Worm (Caenorhabditis elegans): ENCODE measurements around the gene C05A2.4.

C05A2.4 gene

ce11 chrV:10679990-10680602 lies 15.2 kb upstream of the C05A2.4 start:
- no peak for TF ChIP-seq unc-62 (GFP tag; optimal IDR thresholded peaks at IDR 0.05)

ce11 chrV:10681117-10681959 lies 13.9 kb upstream of the C05A2.4 start:
- TF ChIP-seq unc-62 (GFP tag; optimal IDR thresholded peaks at IDR 0.05), result no peak

DNA sequence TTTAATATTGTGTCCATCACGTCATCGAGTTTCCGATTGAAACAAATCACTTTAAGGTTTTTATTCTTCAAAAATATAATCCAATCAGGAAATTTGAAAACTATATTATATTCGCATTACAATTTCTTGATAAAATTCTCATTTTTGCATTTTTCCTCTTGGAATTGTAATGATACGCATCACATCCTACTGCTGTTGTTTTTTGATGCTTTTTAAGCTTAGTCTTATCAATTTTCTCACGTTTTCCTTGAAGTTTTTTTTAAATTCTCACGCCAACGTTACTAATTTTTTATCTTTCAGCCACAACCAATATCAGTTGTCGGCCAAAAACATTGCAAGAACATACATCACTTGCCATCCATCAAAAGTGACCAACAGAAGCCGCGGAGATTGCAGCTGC lies 13.2 kb upstream of the C05A2.4 start, which contains the start of gene gsp-1:
gsp-1 (plus strand) TSS at position 301 of the 400 bp plus-strand sequence.
- no peak for TF ChIP-seq unc-62 (GFP tag; optimal IDR thresholded peaks at IDR 0.05)

ce11 chrV:10683458-10683857 lies 11.8 kb upstream of the C05A2.4 start:
- no peak for TF ChIP-seq unc-62 (GFP tag; optimal IDR thresholded peaks at IDR 0.05)

DNA sequence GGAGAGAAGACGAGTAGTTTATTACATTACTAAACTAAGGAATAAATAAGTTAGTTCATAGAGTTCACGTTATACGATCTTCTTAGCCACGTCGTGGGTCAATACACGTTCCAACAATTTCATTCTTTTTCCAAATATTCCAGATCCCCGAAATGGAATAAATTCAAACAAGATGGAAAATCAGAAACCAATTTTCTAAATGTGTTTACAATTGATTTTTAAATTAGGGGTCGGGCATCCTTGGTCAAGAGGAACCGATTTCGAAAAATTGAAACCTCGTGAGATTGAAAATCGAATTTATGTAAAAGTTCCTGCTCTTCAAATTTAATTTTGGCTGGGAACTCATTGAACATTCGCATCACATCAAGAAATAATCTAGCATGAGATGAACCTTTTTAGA lies 10.5 kb upstream of the C05A2.4 start:
- TF ChIP-seq unc-62 (GFP tag; optimal IDR thresholded peaks at IDR 0.05), result no peak

DNA sequence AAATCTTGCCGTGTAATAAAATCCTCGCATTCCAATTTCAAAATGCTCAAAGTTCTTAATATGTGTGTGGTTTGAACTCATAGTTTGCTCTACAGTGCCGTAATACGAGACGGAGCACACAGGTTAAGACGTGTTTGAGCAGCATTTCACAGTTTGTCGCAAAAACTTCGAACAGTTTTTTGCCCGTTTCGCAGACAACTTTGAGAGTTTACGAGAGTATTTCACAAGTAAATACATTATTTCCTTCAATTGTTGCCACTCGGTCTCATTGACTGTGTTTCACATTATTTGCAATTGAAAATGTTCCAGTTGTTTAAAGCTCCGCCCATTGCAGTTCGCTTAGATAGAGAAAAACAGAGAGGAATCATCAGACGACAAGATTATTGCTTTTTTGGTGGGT lies 7.7 kb upstream of the C05A2.4 start, which contains the start of gene F29F11.20:
F29F11.20 (plus strand) TSS at position 301 of the 400 bp plus-strand sequence.
- TF ChIP-seq unc-62 (GFP tag; optimal IDR thresholded peaks at IDR 0.05), result no peak

DNA sequence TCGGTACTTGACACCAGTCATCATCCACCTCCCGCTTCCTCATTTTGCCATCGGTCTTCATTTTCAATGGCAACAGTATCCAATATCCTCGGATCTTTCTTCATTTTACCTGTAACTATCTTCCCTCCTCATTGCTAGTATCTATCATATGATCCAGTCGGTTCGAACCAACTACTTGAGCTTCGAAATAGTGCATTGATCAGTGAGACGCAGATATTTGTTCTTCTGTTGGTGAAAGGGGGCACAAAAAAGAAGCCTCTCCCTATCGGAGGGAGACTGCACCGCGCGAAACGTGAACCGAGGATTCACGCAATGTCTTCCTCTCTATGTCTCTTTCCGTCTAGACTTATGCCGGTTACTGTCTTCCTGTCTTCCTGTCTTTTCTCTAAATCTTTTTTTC lies 4.0 kb upstream of the C05A2.4 start:
- no peak for TF ChIP-seq unc-62 (GFP tag; optimal IDR thresholded peaks at IDR 0.05)

ce11 chrV:10693749-10694148 lies 1.5 kb upstream of the C05A2.4 start:
- TF ChIP-seq unc-62 (GFP tag; optimal IDR thresholded peaks at IDR 0.05), result no peak

ce11 chrV:10699122-10699521 lies 3.8 kb downstream of the C05A2.4 start:
- no peak for TF ChIP-seq unc-62 (GFP tag; optimal IDR thresholded peaks at IDR 0.05)

- no peak for TF ChIP-seq unc-62 (GFP tag; optimal IDR thresholded peaks at IDR 0.05)
Observed at ce11 chrV:10702249-10702648, 7.0 kb downstream of the C05A2.4 start, which contains the start of gene pph-1. pph-1 (plus strand) TSS chrV:10702549.

DNA sequence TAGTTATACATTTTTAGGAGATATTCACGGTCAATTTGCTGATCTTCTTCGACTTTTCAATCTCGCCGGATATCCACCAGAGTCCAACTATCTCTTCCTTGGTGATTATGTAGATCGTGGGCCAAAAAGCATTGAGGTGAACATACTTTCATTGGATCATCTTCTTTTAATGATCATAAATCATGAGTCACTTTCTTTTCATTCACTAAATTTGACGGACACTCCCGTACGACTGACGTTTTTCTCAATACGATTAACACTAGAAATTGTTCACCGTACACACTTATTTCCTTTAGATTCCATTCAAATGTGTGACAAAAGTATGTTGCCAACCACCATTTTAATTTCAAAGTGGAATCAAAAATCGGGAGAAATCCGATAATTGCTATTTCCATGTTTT lies 7.6 kb downstream of the C05A2.4 start:
- no peak for TF ChIP-seq unc-62 (GFP tag; optimal IDR thresholded peaks at IDR 0.05)

- no peak for TF ChIP-seq unc-62 (GFP tag; optimal IDR thresholded peaks at IDR 0.05)
Observed at ce11 chrV:10708346-10708745, 13.1 kb downstream of the C05A2.4 start.

DNA sequence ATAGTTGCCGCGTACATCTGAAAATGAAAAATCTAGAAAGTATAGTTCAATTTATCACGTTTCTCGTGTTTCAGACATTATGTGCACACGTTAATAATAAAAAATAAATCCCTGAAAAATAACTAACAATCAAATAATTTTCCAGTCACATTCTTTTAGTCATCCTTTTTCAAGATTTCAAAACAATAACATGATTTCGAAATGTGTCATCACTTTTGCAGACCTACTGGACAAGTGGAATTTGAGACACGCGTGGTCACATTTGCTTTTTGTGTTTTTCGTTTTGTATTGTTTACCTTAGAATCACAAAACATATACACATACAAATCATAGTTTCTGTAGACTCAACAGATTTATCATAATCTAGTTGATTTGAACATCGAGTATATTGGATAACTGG lies 14.1 kb downstream of the C05A2.4 start:
- TF ChIP-seq unc-62 (GFP tag; optimal IDR thresholded peaks at IDR 0.05), result no peak

- TF ChIP-seq unc-62 (GFP tag; optimal IDR thresholded peaks at IDR 0.05), result no peak
Observed at ce11 chrV:10711004-10711403, 15.7 kb downstream of the C05A2.4 start.

DNA sequence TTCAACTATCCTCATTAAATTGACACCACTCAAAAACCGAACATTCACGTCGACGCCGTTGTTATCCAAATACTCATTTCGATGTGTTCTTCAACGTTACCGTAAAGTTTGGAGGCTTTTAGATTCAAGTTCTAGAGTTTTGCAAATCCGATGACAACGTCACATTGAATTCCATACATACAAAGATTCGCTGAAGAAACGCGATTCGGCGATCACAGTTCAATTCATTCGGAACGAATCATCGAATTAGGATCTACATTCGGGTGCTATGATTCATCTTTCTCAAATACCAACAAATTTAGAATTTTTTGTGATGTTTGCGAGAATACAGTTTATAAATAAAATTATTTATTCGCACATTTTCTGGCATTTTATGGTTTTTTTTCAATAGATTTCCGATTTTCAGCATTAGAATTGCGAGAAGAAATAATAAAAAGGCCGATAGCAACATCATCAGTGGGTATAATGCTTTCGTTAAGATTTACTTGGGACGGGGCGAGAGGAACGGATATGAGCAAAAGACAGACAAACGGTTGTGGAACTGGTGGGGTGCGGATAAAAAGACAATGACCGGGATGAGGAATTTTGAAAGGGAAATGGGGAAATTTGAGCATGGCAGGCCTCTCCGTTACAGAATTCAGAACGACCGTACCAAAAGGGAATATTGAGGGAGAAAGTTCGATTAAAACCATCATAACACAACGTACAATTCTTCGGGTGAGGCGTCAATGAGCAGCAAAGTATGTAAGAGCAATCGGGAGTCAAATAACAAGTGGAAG lies 16.7 kb downstream of the C05A2.4 start:
- no peak for TF ChIP-seq unc-62 (GFP tag; optimal IDR thresholded peaks at IDR 0.05)

DNA sequence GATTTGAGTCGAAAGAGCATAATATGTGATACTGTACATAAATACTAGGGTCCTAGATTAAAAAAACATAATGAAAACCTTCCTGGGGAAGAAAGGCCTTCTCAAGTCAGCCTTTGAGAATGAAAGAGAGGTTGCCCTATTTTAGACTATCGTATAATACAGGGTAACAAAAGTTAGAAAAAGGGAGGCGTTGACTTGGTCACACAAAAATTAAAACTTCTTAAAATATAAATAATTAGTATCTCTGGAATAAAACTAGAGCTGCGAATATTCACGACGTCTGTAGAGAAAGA lies 17.3 kb downstream of the C05A2.4 start:
- TF ChIP-seq unc-62 (GFP tag; optimal IDR thresholded peaks at IDR 0.05), result no peak
